Worm (Caenorhabditis elegans) whole organism, late embryonic: ENCODE data around the gene aipr-1.

Experiments
- hlh-6 ChIP-seq: sonication (generic microtip); optimal IDR thresholded peaks from 2 replicates; lab custom pipeline; 2016; ENCODE audit warnings: missing genotype, missing genetic modification characterization, missing compliant biosample characterization
- mec-3 ChIP-seq: sonication (generic microtip); optimal IDR thresholded peaks from 2 replicates; lab custom pipeline; 2016; ENCODE audit warnings: borderline replicate concordance, missing genetic modification characterization, missing compliant biosample characterization
- nfya-1 ChIP-seq: sonication (generic microtip); optimal IDR thresholded peaks from 2 replicates; lab custom pipeline; 2017; ENCODE audit warnings: missing genetic modification characterization, mild to moderate bottlenecking, missing compliant biosample characterization, antibody characterized with exemption, moderate library complexity
- nhr-11 ChIP-seq: fragments of 150-350 bp; optimal IDR thresholded peaks from 2 replicates; lab custom pipeline; 2014; ENCODE audit warnings: missing biosample characterization, missing genetic modification characterization
- pqm-1 ChIP-seq: sonication (generic microtip); optimal IDR thresholded peaks from 2 replicates; lab custom pipeline; 2016; ENCODE audit warnings: missing genetic modification characterization, missing compliant biosample characterization
- sdc-2 ChIP-seq: sonication (generic microtip); optimal IDR thresholded peaks from 2 replicates; lab custom pipeline; 2016; ENCODE audit warnings: missing genotype, missing genetic modification characterization, missing compliant biosample characterization
- zip-5 ChIP-seq: sonication (generic microtip); optimal IDR thresholded peaks from 2 replicates; lab custom pipeline; 2016; ENCODE audit warnings: missing genetic modification characterization, missing compliant biosample characterization

ce11 chrII:6594151-6594550, at the start of gene aipr-1:
- no peak for TF ChIP-seq pqm-1
- no peak for TF ChIP-seq nhr-11 (tag; lab: Kevin White, UChicago)
- no peak for TF ChIP-seq hlh-6 (tag; lab: Kevin White, UChicago)
- TF ChIP-seq nfya-1 (tag; lab: Kevin White, UChicago): no peak
- no peak for TF ChIP-seq mec-3 (tag; lab: Kevin White, UChicago)
- no peak for TF ChIP-seq sdc-2
- no peak for TF ChIP-seq zip-5 (tag; lab: Kevin White, UChicago)
